Worm (Caenorhabditis elegans) whole organism, late embryonic: ENCODE measurements around the gene F55A11.8.

Experiments used
- T23F11.4 ChIP-seq: fragments of 200-800 bp; sonication (Bioruptor generic); optimal IDR thresholded peaks from 2 replicates; lab custom pipeline; 2018; ENCODE audit warnings: mild to moderate bottlenecking, missing genetic modification characterization, missing compliant biosample characterization
- rnt-1 ChIP-seq: sonication (generic microtip); optimal IDR thresholded peaks from 2 replicates; lab custom pipeline; 2016; ENCODE audit warnings: missing genetic modification characterization, missing compliant biosample characterization

DNA sequence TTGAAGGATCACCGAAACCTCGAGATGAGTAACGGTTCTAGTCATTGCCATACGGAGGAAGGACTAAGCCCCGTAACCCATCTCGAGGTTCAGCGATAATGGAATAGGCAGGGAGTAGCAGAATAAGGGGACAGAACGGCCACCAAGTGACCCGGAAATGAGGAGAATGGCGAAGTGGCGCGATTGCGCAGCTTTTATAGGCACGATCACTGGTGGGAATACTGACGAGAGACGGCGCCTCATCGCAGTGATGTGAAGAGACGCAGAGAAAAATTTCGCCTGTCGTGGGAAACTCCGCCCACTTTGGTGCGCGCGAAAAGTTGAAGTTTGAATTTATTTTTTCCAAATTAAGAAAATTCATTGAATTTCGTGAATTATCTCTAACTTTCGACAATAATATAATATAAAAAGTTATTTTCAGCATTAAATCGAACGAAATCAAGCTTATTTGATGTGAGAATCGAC, 17.9 kb upstream of the F55A11.8 start, which contains the start of gene F55A11.4:
- no peak for TF ChIP-seq rnt-1
- no peak for TF ChIP-seq T23F11.4 (GFP tag; lab: Kevin White, UChicago)
